Worm (Caenorhabditis elegans) whole organism, young adult: ENCODE measurements around the gene emre-1.

Source experiments
- B0019.2 ChIP-seq: fragments of 200-800 bp; sonication (Bioruptor generic); conservative IDR thresholded peaks from 2 replicates; pipeline ENCODE4 v1.3.6; 2022; ENCODE audit warnings: missing genetic modification reagents, missing genetic modification characterization, missing compliant biosample characterization
- C06A6.2 ChIP-seq: fragments of 200-800 bp; sonication (Bioruptor generic); conservative IDR thresholded peaks from 2 replicates; pipeline ENCODE4 v1.3.6; 2022; ENCODE audit warnings: missing genetic modification characterization, missing compliant biosample characterization
- C17E4.6 ChIP-seq: fragments of 200-800 bp; sonication (Bioruptor generic); IDR thresholded peaks from 2 replicates; pipeline ENCODE4 v1.3.6; 2022; ENCODE audit warnings: missing genetic modification reagents, missing genetic modification characterization, missing compliant biosample characterization
- F10E7.11 ChIP-seq: sonication (generic microtip); optimal IDR thresholded peaks from 2 replicates; lab custom pipeline; 2017; ENCODE audit warnings: mild to moderate bottlenecking, missing genetic modification characterization, moderate library complexity, missing compliant biosample characterization
- F22D6.2 ChIP-seq: sonication (generic microtip); optimal IDR thresholded peaks from 2 replicates; lab custom pipeline; 2016; ENCODE audit warnings: mild to moderate bottlenecking, missing genetic modification characterization, missing compliant biosample characterization
- F49E8.2 ChIP-seq: sonication (generic microtip); optimal IDR thresholded peaks from 3 replicates; lab custom pipeline; 2017; ENCODE audit warnings: missing genetic modification characterization, mild to moderate bottlenecking, missing compliant biosample characterization, antibody characterized with exemption, moderate library complexity; ENCODE audit not compliant: insufficient read depth
- F57A8.1 ChIP-seq: fragments of 200-800 bp; sonication (Bioruptor generic); optimal IDR thresholded peaks from 2 replicates; lab custom pipeline; 2018; ENCODE audit warnings: mild to moderate bottlenecking, missing genetic modification characterization, moderate library complexity, missing compliant biosample characterization
- K12H6.12 ChIP-seq: fragments of 200-800 bp; sonication (Bioruptor generic); optimal IDR thresholded peaks from 2 replicates; lab custom pipeline; 2018; ENCODE audit warnings: mild to moderate bottlenecking, missing genetic modification characterization, missing compliant biosample characterization
- T07F8.4 ChIP-seq: sonication (generic microtip); optimal IDR thresholded peaks from 2 replicates; lab custom pipeline; 2016; ENCODE audit warnings: mild to moderate bottlenecking, missing genetic modification characterization, moderate library complexity, missing compliant biosample characterization
- Y53F4B.3 ChIP-seq: fragments of 200-800 bp; sonication (Bioruptor generic); IDR thresholded peaks from 2 replicates; pipeline ENCODE4 v1.3.6; 2022; ENCODE audit warnings: missing genetic modification reagents, missing genetic modification characterization, missing compliant biosample characterization
- Y56A3A.18 ChIP-seq: fragments of 200-800 bp; sonication (Bioruptor generic); IDR thresholded peaks from 2 replicates; pipeline ENCODE4 v1.3.6; 2022; ENCODE audit warnings: missing genetic modification reagents, missing genetic modification characterization, missing compliant biosample characterization
- Y79H2A.3 ChIP-seq: fragments of 200-800 bp; sonication (Bioruptor generic); conservative IDR thresholded peaks from 2 replicates; pipeline ENCODE4 v1.3.6; 2022; ENCODE audit warnings: missing genetic modification reagents, missing genetic modification characterization, missing compliant biosample characterization
- athp-1 ChIP-seq: sonication (generic microtip); optimal IDR thresholded peaks from 2 replicates; lab custom pipeline; 2017; ENCODE audit warnings: mild to moderate bottlenecking, missing genetic modification characterization, missing compliant biosample characterization
- attf-5 ChIP-seq: fragments of 200-800 bp; sonication (Bioruptor generic); optimal IDR thresholded peaks from 2 replicates; lab custom pipeline; 2018; ENCODE audit warnings: mild to moderate bottlenecking, missing genetic modification characterization, missing compliant biosample characterization
- cebp-1 ChIP-seq, 2 experiments: fragments of 200-800 bp in 1 of 2; sonication (Bioruptor generic) in 1 of 2; sonication (generic microtip) in 1 of 2; IDR thresholded peaks in 1 of 2; optimal IDR thresholded peaks in 1 of 2; 2 replicates each; pipeline versions ENCODE4 v1.3.6 to Lab custom; 2017 to 2022; ENCODE audit warnings: missing compliant biosample characterization in 2 of 2, missing genetic modification characterization in 2 of 2, mild to moderate bottlenecking in 1 of 2, missing genetic modification reagents in 1 of 2, moderate library complexity in 1 of 2
- cebp-2 ChIP-seq: fragments of 200-800 bp; sonication (Bioruptor generic); IDR thresholded peaks from 2 replicates; pipeline ENCODE4 v1.3.6; 2022; ENCODE audit warnings: missing genetic modification characterization, missing compliant biosample characterization
- ceh-27 ChIP-seq: fragments of 200-800 bp; sonication (Bioruptor generic); optimal IDR thresholded peaks from 2 replicates; lab custom pipeline; 2018; ENCODE audit warnings: mild to moderate bottlenecking, missing genetic modification characterization, moderate library complexity, missing compliant biosample characterization
- egrh-3 ChIP-seq: fragments of 200-800 bp; sonication (Bioruptor generic); IDR thresholded peaks from 2 replicates; pipeline ENCODE4 v1.3.6; 2022; ENCODE audit warnings: missing genetic modification reagents, missing genetic modification characterization, missing compliant biosample characterization
- ekl-4 ChIP-seq: fragments of 200-800 bp; sonication (Bioruptor generic); IDR thresholded peaks from 2 replicates; pipeline ENCODE4 v1.3.6; 2022; ENCODE audit warnings: missing genetic modification reagents, missing genetic modification characterization, missing compliant biosample characterization
- gei-17 ChIP-seq: fragments of 200-800 bp; sonication (Bioruptor generic); optimal IDR thresholded peaks from 2 replicates; lab custom pipeline; 2018; ENCODE audit warnings: mild to moderate bottlenecking, missing genetic modification characterization, missing compliant biosample characterization
- hmg-20 ChIP-seq: fragments of 200-800 bp; sonication (Bioruptor generic); IDR thresholded peaks from 2 replicates; pipeline ENCODE4 v1.3.6; 2022; ENCODE audit warnings: missing genetic modification reagents, missing genetic modification characterization, missing compliant biosample characterization
- hsf-1 ChIP-seq: fragments of 200-800 bp; sonication (Bioruptor generic); IDR thresholded peaks from 2 replicates; pipeline ENCODE4 v1.3.6; 2022; ENCODE audit warnings: missing genetic modification reagents, missing genetic modification characterization, missing compliant biosample characterization
- let-526 ChIP-seq: fragments of 200-800 bp; sonication (Bioruptor generic); IDR thresholded peaks from 2 replicates; pipeline ENCODE4 v1.3.6; 2022; ENCODE audit warnings: missing genetic modification reagents, missing genetic modification characterization, missing compliant biosample characterization
- lin-26 ChIP-seq: fragments of 200-800 bp; sonication (Bioruptor generic); IDR thresholded peaks from 2 replicates; pipeline ENCODE4 v1.3.6; 2022; ENCODE audit warnings: missing genetic modification reagents, missing genetic modification characterization, missing compliant biosample characterization
- lin-40 ChIP-seq: sonication (generic microtip); optimal IDR thresholded peaks from 2 replicates; lab custom pipeline; 2016; ENCODE audit warnings: missing genetic modification characterization, mild to moderate bottlenecking, missing compliant biosample characterization, missing genotype, missing genetic modification reagents
- lsl-1 ChIP-seq: fragments of 200-800 bp; sonication (Bioruptor generic); optimal IDR thresholded peaks from 2 replicates; lab custom pipeline; 2018; ENCODE audit warnings: mild to moderate bottlenecking, missing genetic modification characterization, moderate library complexity, missing compliant biosample characterization
- lsy-27 ChIP-seq: sonication (generic microtip); optimal IDR thresholded peaks from 2 replicates; lab custom pipeline; 2017; ENCODE audit warnings: missing genetic modification characterization, mild to moderate bottlenecking, missing compliant biosample characterization, antibody characterized with exemption, missing genotype, borderline replicate concordance; ENCODE audit not compliant: insufficient read depth
- madf-6 ChIP-seq: fragments of 200-800 bp; sonication (Bioruptor generic); IDR thresholded peaks from 2 replicates; pipeline ENCODE4 v1.3.6; 2022; ENCODE audit warnings: missing genetic modification reagents, missing genetic modification characterization, missing compliant biosample characterization
- mcd-1 ChIP-seq: fragments of 200-800 bp; sonication (Bioruptor generic); IDR thresholded peaks from 2 replicates; pipeline ENCODE4 v1.3.6; 2022; ENCODE audit warnings: missing genetic modification reagents, missing genetic modification characterization, missing compliant biosample characterization
- mel-28 ChIP-seq: sonication (generic microtip); optimal IDR thresholded peaks from 2 replicates; lab custom pipeline; 2016; ENCODE audit warnings: borderline replicate concordance, mild to moderate bottlenecking, missing genetic modification characterization, missing compliant biosample characterization
- mxl-1 ChIP-seq: sonication (generic microtip); optimal IDR thresholded peaks from 2 replicates; lab custom pipeline; 2016; ENCODE audit warnings: missing genetic modification characterization, missing compliant biosample characterization
- nfya-2 ChIP-seq: fragments of 200-800 bp; sonication (Bioruptor generic); IDR thresholded peaks from 2 replicates; pipeline ENCODE4 v1.3.6; 2022; ENCODE audit warnings: missing genetic modification reagents, missing genetic modification characterization, missing compliant biosample characterization
- nhr-80 ChIP-seq: sonication (generic microtip); optimal IDR thresholded peaks from 2 replicates; lab custom pipeline; 2016; ENCODE audit warnings: missing genetic modification characterization, missing compliant biosample characterization
- pbrm-1 ChIP-seq: fragments of 200-800 bp; sonication (Bioruptor generic); IDR thresholded peaks from 2 replicates; pipeline ENCODE4 v1.3.6; 2022; ENCODE audit warnings: missing genetic modification reagents, missing genetic modification characterization, missing compliant biosample characterization
- pha-4 ChIP-seq: fragments of 150-350 bp; sonication (generic microtip); optimal IDR thresholded peaks from 2 replicates; lab custom pipeline; 2014; ENCODE audit warnings: missing biosample characterization, missing genetic modification reagents, missing genetic modification characterization
- rcor-1 ChIP-seq: fragments of 200-800 bp; sonication (Bioruptor generic); IDR thresholded peaks from 2 replicates; pipeline ENCODE4 v1.3.6; 2022; ENCODE audit warnings: missing genetic modification reagents, missing genetic modification characterization, missing compliant biosample characterization
- rec-8 ChIP-seq, 2 experiments: sonication (generic microtip); optimal IDR thresholded peaks; 2 replicates each; lab custom pipeline; 2016; ENCODE audit warnings: mild to moderate bottlenecking in 2 of 2, missing genetic modification characterization in 2 of 2, missing genetic modification reagents in 2 of 2, missing genotype in 2 of 2, missing biosample characterization in 1 of 2, missing compliant biosample characterization in 1 of 2, moderate library complexity in 1 of 2
- sdz-38 ChIP-seq: sonication (generic microtip); optimal IDR thresholded peaks from 2 replicates; lab custom pipeline; 2016; ENCODE audit warnings: missing genotype, missing genetic modification characterization, missing compliant biosample characterization
- snpc-1.3 ChIP-seq: sonication (generic microtip); optimal IDR thresholded peaks from 2 replicates; lab custom pipeline; 2017; ENCODE audit warnings: missing genetic modification characterization, mild to moderate bottlenecking, missing compliant biosample characterization, antibody characterized with exemption, moderate library complexity, missing genotype, missing genetic modification reagents; ENCODE audit not compliant: insufficient read depth
- snpc-4 ChIP-seq, 5 experiments: fragments of 150-350 bp in 1 of 5; sonication (generic microtip) in 4 of 5; optimal IDR thresholded peaks; 2 replicates each; lab custom pipeline; 2014 to 2018; ENCODE audit warnings: missing genetic modification characterization in 5 of 5, missing biosample characterization in 3 of 5, antibody characterized with exemption in 2 of 5, mild to moderate bottlenecking in 2 of 5, missing compliant biosample characterization in 2 of 5, missing genotype in 2 of 5, moderate library complexity in 2 of 5, missing genetic modification reagents in 1 of 5
- somi-1 ChIP-seq: fragments of 200-800 bp; sonication (Bioruptor generic); optimal IDR thresholded peaks from 2 replicates; lab custom pipeline; 2018; ENCODE audit warnings: mild to moderate bottlenecking, missing genetic modification characterization, missing compliant biosample characterization
- sptf-2 ChIP-seq: fragments of 200-800 bp; sonication (Bioruptor generic); optimal IDR thresholded peaks from 2 replicates; lab custom pipeline; 2018; ENCODE audit warnings: mild to moderate bottlenecking, missing genetic modification characterization, missing compliant biosample characterization
- ztf-28 ChIP-seq: fragments of 200-800 bp; sonication (Bioruptor generic); IDR thresholded peaks from 2 replicates; pipeline ENCODE4 v1.3.6; 2022; ENCODE audit warnings: missing genetic modification reagents, missing genetic modification characterization, missing compliant biosample characterization
- ztf-3 ChIP-seq: fragments of 200-800 bp; sonication (Bioruptor generic); optimal IDR thresholded peaks from 2 replicates; lab custom pipeline; 2018; ENCODE audit warnings: mild to moderate bottlenecking, missing genetic modification characterization, missing compliant biosample characterization
- ztf-6 ChIP-seq: fragments of 200-800 bp; sonication (Bioruptor generic); IDR thresholded peaks from 2 replicates; pipeline ENCODE4 v1.3.6; 2022; ENCODE audit warnings: missing genetic modification reagents, missing genetic modification characterization, missing compliant biosample characterization

Gene emre-1

DNA sequence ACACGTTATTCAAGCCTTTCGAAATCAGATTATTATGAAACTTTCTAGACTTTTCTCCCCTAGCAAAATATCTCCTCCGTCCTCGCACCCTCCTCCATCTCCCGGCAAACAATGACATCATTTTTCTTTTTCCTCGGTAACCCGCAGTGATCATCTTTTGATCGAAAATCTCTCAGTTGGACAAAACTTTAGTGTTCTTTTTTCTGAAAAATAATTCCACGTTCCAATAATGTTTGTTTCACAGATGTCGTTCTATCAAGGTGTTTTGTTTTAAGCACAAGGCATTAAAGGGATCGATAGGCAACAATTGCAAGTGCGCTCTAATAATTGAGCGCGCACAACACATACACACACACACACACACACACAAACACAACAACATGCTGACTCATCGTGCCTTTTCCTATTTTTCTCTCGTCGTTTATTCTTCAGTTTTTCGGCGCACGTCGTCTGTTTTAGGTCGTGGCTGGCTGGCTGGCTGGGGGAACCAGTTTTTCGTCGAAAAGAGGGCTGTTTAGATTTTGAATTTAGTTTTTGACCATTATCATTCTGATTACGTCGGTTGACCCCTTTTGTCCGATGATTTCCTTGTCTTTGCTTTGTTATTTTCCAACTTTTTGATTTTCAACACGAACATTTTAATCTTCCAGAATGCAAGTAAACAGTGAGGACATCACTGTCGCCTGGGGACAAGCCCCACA is 3.9 kb upstream of the emre-1 start, which contains the start of gene F20D1.3 (continued):
- no peak for TF ChIP-seq F10E7.11
- peak; percentile 43; the same call in 1 of the 2 replicates for TF ChIP-seq mcd-1 (GFP tag; lab: Robert Waterston, UW)
- peak; percentile 68 for TF ChIP-seq attf-5 (GFP tag; lab: Kevin White, UChicago)
- no peak for TF ChIP-seq cebp-2 (GFP tag; lab: Robert Waterston, UW)
- no peak for TF ChIP-seq mel-28 (tag; lab: Kevin White, UChicago)
- TF ChIP-seq pha-4 (tag; lab: Kevin White, UChicago), result no peak
- peak; percentile 40 for TF ChIP-seq nhr-80 (tag; lab: Kevin White, UChicago)
- no peak for TF ChIP-seq madf-6 (GFP tag; lab: Robert Waterston, UW)
- no peak for TF ChIP-seq F57A8.1
- TF ChIP-seq gei-17 (GFP tag; lab: Kevin White, UChicago), result no peak
- TF ChIP-seq T07F8.4 (tag; lab: Kevin White, UChicago), result no peak
- no peak for TF ChIP-seq lsy-27
- 0 out of 2 replicates have a peak, but pooled peaks have one; percentile 9 for TF ChIP-seq egrh-3 (GFP tag; lab: Robert Waterston, UW)
- TF ChIP-seq lin-26 (GFP tag; lab: Robert Waterston, UW), result no peak
- TF ChIP-seq sptf-2 (GFP tag; lab: Kevin White, UChicago), result no peak
- no peak for TF ChIP-seq Y53F4B.3 (GFP tag; lab: Robert Waterston, UW)
- no peak for TF ChIP-seq ztf-28
- peak; percentile 52 for TF ChIP-seq lin-40
- no peak; the same call in 1 of the 2 replicates for TF ChIP-seq cebp-1 (GFP tag; IDR thresholded peaks at IDR 0.05; lab: Robert Waterston, UW)
- TF ChIP-seq cebp-1 (tag; optimal IDR thresholded peaks at IDR 0.05; lab: Kevin White, UChicago), result peak; percentile 86
- no peak for TF ChIP-seq C17E4.6
- TF ChIP-seq B0019.2 (GFP tag; lab: Robert Waterston, UW), result no peak
- TF ChIP-seq hsf-1, result 0 out of 2 replicates have a peak, but pooled peaks have one; percentile 40
- TF ChIP-seq Y79H2A.3, result no peak
- TF ChIP-seq K12H6.12 (tag; lab: Kevin White, UChicago), result peak; percentile 73
- peak; percentile 66 for TF ChIP-seq somi-1
- TF ChIP-seq F49E8.2 (tag; lab: Kevin White, UChicago), result no peak
- TF ChIP-seq mxl-1 (tag; lab: Kevin White, UChicago), result no peak
- no peak for TF ChIP-seq lsl-1 (GFP tag; lab: Kevin White, UChicago)
- no peak for TF ChIP-seq ztf-6 (GFP tag; lab: Robert Waterston, UW)
- 0 out of 2 replicates have a peak, but pooled peaks have one; percentile 15 for TF ChIP-seq pbrm-1 (GFP tag; lab: Robert Waterston, UW)
- no peak for TF ChIP-seq let-526 (GFP tag; lab: Robert Waterston, UW)

DNA sequence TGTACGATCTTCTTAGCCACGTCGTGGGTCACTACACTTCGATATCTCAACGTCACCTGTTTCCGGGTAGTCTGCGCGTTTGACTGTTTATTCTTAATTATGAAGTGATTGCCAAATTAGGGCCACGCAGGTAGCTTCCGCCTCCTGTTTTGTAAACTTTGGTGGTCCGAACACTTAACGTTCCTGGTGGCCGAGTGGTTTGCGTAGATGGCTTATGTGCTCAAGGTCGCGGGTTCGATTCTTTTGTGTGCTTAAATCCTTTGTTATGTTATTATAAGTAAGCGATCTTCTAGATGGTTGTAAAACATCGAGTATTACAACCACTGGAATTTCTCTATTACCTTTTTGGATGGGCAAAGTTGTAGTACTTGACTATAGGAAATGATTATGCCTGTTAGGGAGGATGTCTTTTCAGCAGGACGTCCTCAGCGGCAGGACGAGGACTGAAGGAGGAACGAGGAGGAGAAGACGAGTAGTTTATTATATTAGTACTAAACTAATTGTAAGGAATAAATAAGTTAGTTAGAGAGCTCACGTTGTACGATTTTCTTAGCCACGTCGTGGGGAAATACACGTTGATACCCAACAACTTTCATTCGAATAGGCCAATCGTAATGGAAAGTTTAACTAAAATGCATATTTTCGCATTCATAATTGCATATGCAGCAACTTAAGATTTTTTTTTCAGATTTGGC is 2.5 kb upstream of the emre-1 start:
- TF ChIP-seq C06A6.2 (GFP tag; lab: Robert Waterston, UW), result no peak
- no peak for TF ChIP-seq ceh-27 (GFP tag; lab: Kevin White, UChicago)
- TF ChIP-seq F22D6.2 (tag; lab: Kevin White, UChicago), result no peak
- TF ChIP-seq hmg-20 (GFP tag; lab: Robert Waterston, UW), result no peak
- TF ChIP-seq Y56A3A.18 (GFP tag; lab: Robert Waterston, UW), result no peak
- no peak for TF ChIP-seq ztf-3 (GFP tag; lab: Kevin White, UChicago)
- peak; percentile 62 for TF ChIP-seq snpc-4 (GFP tag; optimal IDR thresholded peaks at IDR 0.05; lab: Kevin White, UChicago)
- TF ChIP-seq snpc-4 (tag; optimal IDR thresholded peaks at IDR 0.05; lab: Kevin White, UChicago), result peak in 1 of 4 experiments; percentile 54
- TF ChIP-seq sdz-38 (tag; lab: Kevin White, UChicago), result no peak
- no peak for TF ChIP-seq athp-1
- no peak for TF ChIP-seq rcor-1 (GFP tag; lab: Robert Waterston, UW)
- TF ChIP-seq nfya-2 (GFP tag; lab: Robert Waterston, UW), result no peak
- no peak for TF ChIP-seq pha-4 (tag; lab: Kevin White, UChicago)
- no peak for TF ChIP-seq ekl-4 (GFP tag; lab: Robert Waterston, UW)
- no peak for TF ChIP-seq rec-8 (tag; optimal IDR thresholded peaks at IDR 0.05; lab: Kevin White, UChicago)
- TF ChIP-seq snpc-1.3 (tag; lab: Kevin White, UChicago), result peak; percentile 15
